ENCODE assay signal across 1 fruit fly cellular context in genomic region chrX:17768130-17768697, dm6.
TF ChIP-seq lines count a peak whose summit lies in the region.

Gene unc-4 (plus strand): TSS chrX:17768569.

TF ChIP-seq in whole organism, embryonic, 481 proteins besides CTCF, POLR2A, EP300 and RAD21 (continued from another document):
- TF ChIP-seq CG10274 (GFP tag; optimal IDR thresholded peaks at IDR 0.05; lab: Kevin White, UChicago), result no peak
- peak; percentile 100 for TF ChIP-seq Nf-YC (tag; optimal IDR thresholded peaks at IDR 0.05; lab: Kevin White, UChicago)
- no peak for TF ChIP-seq tgo (GFP tag; IDR thresholded peaks at IDR 0.05; lab: Robert Waterston, UW)
- no peak for TF ChIP-seq BEAF-32 (GFP tag; optimal IDR thresholded peaks at IDR 0.05; lab: Kevin White, UChicago)
- TF ChIP-seq CG4282 (GFP tag; optimal IDR thresholded peaks at IDR 0.05; lab: Kevin White, UChicago), result no peak
- TF ChIP-seq zfh2 (GFP tag; optimal IDR thresholded peaks at IDR 0.05; lab: Kevin White, UChicago), result no peak
- no peak for TF ChIP-seq da (GFP tag; optimal IDR thresholded peaks at IDR 0.05; lab: Kevin White, UChicago)
- TF ChIP-seq croc (GFP tag; conservative IDR thresholded peaks at IDR 0.05; lab: Robert Waterston, UW), result no peak
- no peak for TF ChIP-seq CG11696 (GFP tag; IDR thresholded peaks at IDR 0.05; lab: Robert Waterston, UW)
- TF ChIP-seq CG34376 (GFP tag; optimal IDR thresholded peaks at IDR 0.05; lab: Kevin White, UChicago), result no peak
- no peak for TF ChIP-seq CG2199 (GFP tag; IDR thresholded peaks at IDR 0.05; lab: Robert Waterston, UW)
- 0 out of 2 replicates have a peak, but pooled peaks have one; percentile 24 for TF ChIP-seq chm (GFP tag; IDR thresholded peaks at IDR 0.05; lab: Robert Waterston, UW)
- TF ChIP-seq CG18619 (GFP tag; optimal IDR thresholded peaks at IDR 0.05; lab: Kevin White, UChicago), result no peak
- TF ChIP-seq CG17328 (GFP tag; IDR thresholded peaks at IDR 0.05; lab: Robert Waterston, UW), result no peak
- no peak for TF ChIP-seq toy (GFP tag; IDR thresholded peaks at IDR 0.05; lab: Robert Waterston, UW)
- TF ChIP-seq CG16863 (GFP tag; optimal IDR thresholded peaks at IDR 0.05; lab: Kevin White, UChicago), result no peak
- TF ChIP-seq CG6765 (GFP tag; optimal IDR thresholded peaks at IDR 0.05; lab: Kevin White, UChicago), result no peak
- no peak for TF ChIP-seq ttk (GFP tag; IDR thresholded peaks at IDR 0.05; lab: Robert Waterston, UW)
- TF ChIP-seq emc (GFP tag; optimal IDR thresholded peaks at IDR 0.05; lab: Kevin White, UChicago), result no peak
- no peak for TF ChIP-seq CG6654 (GFP tag; optimal IDR thresholded peaks at IDR 0.05; lab: Kevin White, UChicago)
- TF ChIP-seq zen (tag; optimal IDR thresholded peaks at IDR 0.05; lab: Kevin White, UChicago), result peak; percentile 19
- TF ChIP-seq CG6272 (GFP tag; IDR thresholded peaks at IDR 0.05; lab: Robert Waterston, UW), result no peak
- TF ChIP-seq nerfin-2 (GFP tag; IDR thresholded peaks at IDR 0.05; lab: Robert Waterston, UW; ENCODE audit: partially characterized antibody), result no peak; the same call in 1 of the 2 replicates
- TF ChIP-seq Dip2 (GFP tag; IDR thresholded peaks at IDR 0.05; lab: Robert Waterston, UW), result no peak
- TF ChIP-seq sima (GFP tag; optimal IDR thresholded peaks at IDR 0.05; lab: Kevin White, UChicago), result no peak
- no peak for TF ChIP-seq zfh1 (GFP tag; IDR thresholded peaks at IDR 0.05; lab: Robert Waterston, UW)
- no peak for TF ChIP-seq CG1602 (GFP tag; optimal IDR thresholded peaks at IDR 0.05; lab: Kevin White, UChicago)
- TF ChIP-seq CG11723 (GFP tag; optimal IDR thresholded peaks at IDR 0.05; lab: Kevin White, UChicago), result no peak
- no peak for TF ChIP-seq Tbp (GFP tag; optimal IDR thresholded peaks at IDR 0.05; lab: Kevin White, UChicago)
- TF ChIP-seq CG32767 (GFP tag; IDR thresholded peaks at IDR 0.05; lab: Robert Waterston, UW), result peak; percentile 30; the same call in 1 of the 2 replicates
- TF ChIP-seq Eip74EF (GFP tag; optimal IDR thresholded peaks at IDR 0.05; lab: Kevin White, UChicago), result no peak
- no peak for TF ChIP-seq CG15011 (GFP tag; optimal IDR thresholded peaks at IDR 0.05; lab: Kevin White, UChicago)
- TF ChIP-seq CG7357 (GFP tag; IDR thresholded peaks at IDR 0.05; lab: Robert Waterston, UW), result no peak
- TF ChIP-seq ftz-f1 (GFP tag; optimal IDR thresholded peaks at IDR 0.05; lab: Kevin White, UChicago), result no peak
- TF ChIP-seq CG10321 (GFP tag; IDR thresholded peaks at IDR 0.05; lab: Robert Waterston, UW), result peak; percentile 99
- TF ChIP-seq Hmr (GFP tag; optimal IDR thresholded peaks at IDR 0.05; lab: Kevin White, UChicago), result no peak
- no peak for TF ChIP-seq CG6254 (GFP tag; optimal IDR thresholded peaks at IDR 0.05; lab: Kevin White, UChicago)
- TF ChIP-seq Chrac-16 (GFP tag; optimal IDR thresholded peaks at IDR 0.05; lab: Kevin White, UChicago), result no peak
- TF ChIP-seq Blimp-1 (GFP tag; optimal IDR thresholded peaks at IDR 0.05; lab: Kevin White, UChicago), result no peak
- no peak for TF ChIP-seq ase (GFP tag; IDR thresholded peaks at IDR 0.05; lab: Robert Waterston, UW)
- no peak for TF ChIP-seq CG15479 (GFP tag; optimal IDR thresholded peaks at IDR 0.05; lab: Kevin White, UChicago)
- TF ChIP-seq CG12219 (GFP tag; optimal IDR thresholded peaks at IDR 0.05; lab: Kevin White, UChicago), result no peak
- TF ChIP-seq hbn (GFP tag; IDR thresholded peaks at IDR 0.05; lab: Robert Waterston, UW; ENCODE audit: partially characterized antibody), result no peak
